Worm (Caenorhabditis elegans) whole organism, midembryonic: ENCODE data around the gene K08H2.10.

ENCODE experiments used
- T22C8.4 ChIP-seq: fragments of 200-800 bp; sonication (Bioruptor generic); IDR thresholded peaks from 2 replicates; pipeline ENCODE4 v1.3.6; 2022; ENCODE audit warnings: missing genetic modification characterization, missing compliant biosample characterization
- cog-1 ChIP-seq: sonication (generic microtip); optimal IDR thresholded peaks from 2 replicates; lab custom pipeline; 2016; ENCODE audit warnings: missing genetic modification characterization, missing compliant biosample characterization
- flt-1 ChIP-seq: fragments of 200-800 bp; sonication (Bioruptor generic); IDR thresholded peaks from 2 replicates; pipeline ENCODE4 v1.3.6; 2022; ENCODE audit warnings: missing genetic modification characterization, missing compliant biosample characterization
- klf-2 ChIP-seq: fragments of 200-800 bp; sonication (Bioruptor generic); conservative IDR thresholded peaks from 2 replicates; pipeline ENCODE4 v1.3.6; 2022; ENCODE audit warnings: missing genetic modification reagents, missing genetic modification characterization, missing compliant biosample characterization
- med-1 ChIP-seq: sonication (generic microtip); optimal IDR thresholded peaks from 2 replicates; lab custom pipeline; 2017; ENCODE audit warnings: missing genetic modification characterization, mild to moderate bottlenecking, missing compliant biosample characterization, antibody characterized with exemption, missing genetic modification reagents; ENCODE audit not compliant: insufficient read depth
- ref-1 ChIP-seq: fragments of 200-800 bp; sonication (Bioruptor generic); conservative IDR thresholded peaks from 2 replicates; pipeline ENCODE4 v1.3.6; 2022; ENCODE audit warnings: missing genetic modification reagents, missing genetic modification characterization, missing compliant biosample characterization
- tab-1 ChIP-seq: fragments of 200-800 bp; sonication (Bioruptor generic); IDR thresholded peaks from 2 replicates; pipeline ENCODE4 v1.3.6; 2022; ENCODE audit warnings: missing genetic modification characterization, missing compliant biosample characterization
- ztf-23 ChIP-seq: fragments of 200-800 bp; sonication (Bioruptor generic); IDR thresholded peaks from 2 replicates; pipeline ENCODE4 v1.3.6; 2022; ENCODE audit warnings: missing genetic modification reagents, missing genetic modification characterization, missing compliant biosample characterization
- ztf-29 ChIP-seq: fragments of 200-800 bp; sonication (Bioruptor generic); IDR thresholded peaks from 2 replicates; pipeline ENCODE4 v1.3.6; 2022; ENCODE audit warnings: missing genetic modification reagents, missing genetic modification characterization, missing compliant biosample characterization

DNA sequence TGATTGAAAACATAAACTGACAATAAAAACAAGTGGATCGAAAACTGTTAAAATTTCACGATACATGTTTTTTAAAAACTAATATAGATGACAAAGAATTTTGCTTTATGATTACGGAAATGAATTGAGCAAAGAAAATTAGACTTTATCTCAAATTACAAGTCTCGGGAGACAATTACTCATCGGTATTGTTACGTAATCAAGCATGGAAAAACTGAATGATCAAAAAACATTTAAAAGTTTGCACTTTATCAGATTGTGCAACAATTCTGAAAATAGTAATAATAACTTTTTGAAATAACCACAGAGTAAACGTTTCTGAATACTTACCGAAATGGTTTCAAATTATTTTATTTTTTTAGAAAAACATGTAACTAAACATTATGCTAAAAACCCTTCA is 48.2 kb downstream of the K08H2.10 start, which contains the start of gene srd-43:
- TF ChIP-seq ztf-29 (GFP tag; lab: Robert Waterston, UW) (no peak), klf-2 (no peak), cog-1 (no peak), tab-1 (no peak), ztf-23 (GFP tag; lab: Robert Waterston, UW) (no peak), flt-1 (GFP tag; lab: Robert Waterston, UW) (no peak), med-1 (GFP tag; lab: Kevin White, UChicago) (no peak), ref-1 (GFP tag; lab: Robert Waterston, UW) (no peak), T22C8.4 (GFP tag; lab: Robert Waterston, UW) (no peak)
